Fruit fly (Drosophila melanogaster) whole organism: ENCODE data around the gene Bili.

Experiments used
- CG8478 ChIP-seq: fragments of >200 bp; optimal IDR thresholded peaks from 2 replicates; lab custom pipeline; 2018; ENCODE audit warnings: inconsistent platforms
- Dll ChIP-seq: fragments of >200 bp; optimal IDR thresholded peaks from 2 replicates; lab custom pipeline; 2017
- EcR ChIP-seq, 2 experiments: fragments of >200 bp; optimal IDR thresholded peaks; 2 replicates each; lab custom pipeline; 2017; ENCODE audit warnings: missing biosample characterization in 2 of 2, missing genetic modification characterization in 2 of 2, missing genetic modification reagents in 2 of 2
- pan ChIP-seq: fragments of >200 bp; optimal IDR thresholded peaks from 2 replicates; lab custom pipeline; 2017
- psq ChIP-seq: fragments of >200 bp; optimal IDR thresholded peaks from 2 replicates; lab custom pipeline; 2017
- usp ChIP-seq: fragments of >200 bp; optimal IDR thresholded peaks from 2 replicates; lab custom pipeline; 2017; ENCODE audit warnings: missing biosample characterization, missing genetic modification characterization, mixed read lengths

The Bili gene

DNA sequence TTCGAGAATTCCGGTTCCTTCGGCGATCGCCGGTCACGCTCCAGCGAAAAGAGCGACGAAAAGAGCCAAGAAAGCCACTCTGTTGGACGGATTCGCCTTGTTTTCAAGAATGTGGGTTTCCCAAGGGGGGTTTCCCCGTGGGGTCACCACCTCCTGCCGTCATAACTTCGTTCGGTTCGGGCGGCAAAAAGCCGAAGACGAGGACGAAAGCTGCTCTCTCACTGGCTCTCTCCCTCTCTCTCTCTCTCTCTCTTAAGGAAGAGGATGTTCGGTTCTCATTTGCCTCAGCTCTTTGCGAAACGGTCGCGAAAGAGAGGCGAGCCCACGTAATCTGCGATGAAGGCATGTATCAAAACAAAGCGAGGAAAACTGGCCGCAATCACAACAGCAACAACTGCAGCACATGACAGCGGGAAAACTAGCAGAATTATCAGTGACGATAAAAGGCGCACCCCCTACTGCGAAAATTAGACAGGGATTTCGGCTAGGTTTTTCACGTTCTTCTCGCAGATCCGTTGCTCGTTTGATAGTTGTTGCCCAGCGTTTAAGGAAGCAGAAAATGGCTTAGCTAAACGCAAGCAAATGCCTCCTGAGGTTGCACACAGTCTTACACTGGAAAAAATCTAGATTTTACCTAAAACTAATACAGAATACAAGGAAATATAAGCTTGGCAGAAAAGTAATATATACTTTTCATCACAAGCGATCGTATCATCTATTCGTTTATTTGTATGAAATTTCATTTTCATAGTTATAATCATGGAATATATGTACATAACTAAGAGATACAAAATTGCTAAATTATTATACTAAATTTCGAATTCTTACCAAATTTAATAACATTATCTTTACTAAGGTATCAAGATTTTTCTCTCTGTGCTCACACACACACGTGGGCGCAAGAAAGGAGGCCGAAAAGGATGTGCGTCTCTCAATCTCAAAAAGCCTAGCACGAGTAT lies 52.7 kb downstream of the Bili start, which contains the start of gene dan:
Gene dan (plus strand): TSS at position 900 of the 959 bp plus-strand sequence.
- TF ChIP-seq EcR (GFP tag; optimal IDR thresholded peaks at IDR 0.05; lab: Kevin White, UChicago) = no peak
- TF ChIP-seq pan (lab: Kevin White, UChicago) = no peak
- no peak for TF ChIP-seq CG8478 (lab: Kevin White, UChicago)
- TF ChIP-seq Dll (lab: Kevin White, UChicago) = no peak
- no peak for TF ChIP-seq usp
- TF ChIP-seq psq = no peak

DNA sequence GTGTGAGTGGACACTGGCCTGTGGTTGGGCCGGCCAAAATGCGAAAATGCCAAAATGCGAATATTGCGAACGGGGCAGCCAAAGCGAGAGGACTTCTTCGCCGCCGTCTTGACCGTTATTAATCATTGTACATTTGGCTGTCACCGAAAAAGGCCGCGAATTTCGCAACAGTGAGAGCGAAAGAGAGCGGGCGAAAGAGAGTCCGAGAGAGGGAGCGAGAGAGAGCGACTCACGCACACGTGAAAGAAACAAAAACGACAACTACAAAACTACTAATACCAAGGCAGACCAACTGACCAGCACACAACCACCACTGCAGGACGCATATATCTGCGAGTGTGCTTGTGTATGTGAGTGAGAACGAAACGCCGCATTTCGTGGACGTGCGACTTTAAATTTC lies 53.4 kb downstream of the Bili start:
- TF ChIP-seq usp (no peak), CG8478 (lab: Kevin White, UChicago) (peak; percentile 43), EcR (GFP tag; optimal IDR thresholded peaks at IDR 0.05; lab: Kevin White, UChicago) (no peak), psq (no peak), Dll (lab: Kevin White, UChicago) (no peak), pan (lab: Kevin White, UChicago) (no peak)
